Worm (Caenorhabditis elegans): ENCODE results near the gene C08B6.10.

The C08B6.10 gene

DNA sequence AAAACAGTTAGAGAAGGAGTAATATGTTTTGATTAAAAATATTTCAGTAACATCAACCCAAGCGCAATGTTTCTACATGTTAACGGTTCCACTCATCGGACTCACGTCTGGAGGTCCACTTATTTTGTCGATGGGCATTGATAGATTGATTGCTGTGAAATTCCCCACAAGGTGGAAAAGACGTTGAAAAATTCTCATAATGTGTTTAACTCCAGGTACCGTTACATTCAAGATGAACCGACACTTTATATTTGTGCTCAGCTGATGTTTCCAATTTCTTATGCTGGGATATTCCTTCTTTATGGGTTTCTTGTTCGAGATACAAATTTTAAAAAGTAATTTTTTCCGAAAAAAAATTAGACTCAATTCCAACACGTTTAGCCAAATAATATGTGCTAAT is 27.8 kb downstream of the C08B6.10 start:
- TF ChIP-seq pqm-1 (tag; optimal IDR thresholded peaks at IDR 0.05) (no peak), fkh-10 (GFP tag; optimal IDR thresholded peaks at IDR 0.05) (no peak), efl-1 (optimal IDR thresholded peaks at IDR 0.05) (no peak), efl-1 (GFP tag; optimal IDR thresholded peaks at IDR 0.05 in 1 of 2) (no peak), irx-1 (tag; optimal IDR thresholded peaks at IDR 0.05) (no peak), ceh-88 (GFP tag; IDR thresholded peaks at IDR 0.05) (no peak), snu-23 (GFP tag; optimal IDR thresholded peaks at IDR 0.05) (no peak), rnt-1 (tag; optimal IDR thresholded peaks at IDR 0.05) (no peak), elt-3 (tag; optimal IDR thresholded peaks at IDR 0.05) (no peak), zip-4 (GFP tag; optimal IDR thresholded peaks at IDR 0.05) (no peak), ama-1 (optimal IDR thresholded peaks at IDR 0.05) (no peak), fkh-4 (tag; optimal IDR thresholded peaks at IDR 0.05; ENCODE audit: borderline replicate concordance) (no peak), C16A3.4 (tag; optimal IDR thresholded peaks at IDR 0.05) (no peak), nhr-237 (tag; optimal IDR thresholded peaks at IDR 0.05) (no peak)

DNA sequence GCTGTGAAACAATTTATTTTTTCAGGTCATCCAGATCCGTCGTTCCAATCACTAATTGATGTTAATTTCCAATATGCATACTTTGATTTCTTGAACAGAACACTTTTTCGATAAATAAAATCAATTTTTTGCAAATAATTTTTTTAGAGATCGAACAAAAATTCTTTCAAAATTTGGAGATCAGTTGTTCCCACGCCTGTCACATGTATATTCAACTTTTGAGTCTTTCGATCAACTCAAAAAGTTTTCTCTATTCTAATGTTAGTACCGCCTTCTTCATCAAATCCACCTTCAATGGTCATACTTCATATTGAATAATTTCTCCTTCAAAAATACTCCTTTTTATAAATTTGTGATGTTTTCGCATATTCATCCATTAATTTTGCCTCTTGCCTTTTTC is 29.4 kb downstream of the C08B6.10 start, which contains the start of gene srsx-29:
TSS of gene srsx-29 (plus strand) at position 301 of the 400 bp plus-strand sequence.
- TF ChIP-seq nhr-11 (tag; optimal IDR thresholded peaks at IDR 0.05) = no peak
- TF ChIP-seq skn-1 (tag; optimal IDR thresholded peaks at IDR 0.05) = no peak
- no peak for TF ChIP-seq rnt-1 (tag; optimal IDR thresholded peaks at IDR 0.05)
- no peak for TF ChIP-seq fkh-4 (tag; optimal IDR thresholded peaks at IDR 0.05; ENCODE audit: borderline replicate concordance)
- TF ChIP-seq lsy-2 (tag; optimal IDR thresholded peaks at IDR 0.05) = no peak
- TF ChIP-seq ceh-63 (GFP tag; optimal IDR thresholded peaks at IDR 0.05) = no peak

DNA sequence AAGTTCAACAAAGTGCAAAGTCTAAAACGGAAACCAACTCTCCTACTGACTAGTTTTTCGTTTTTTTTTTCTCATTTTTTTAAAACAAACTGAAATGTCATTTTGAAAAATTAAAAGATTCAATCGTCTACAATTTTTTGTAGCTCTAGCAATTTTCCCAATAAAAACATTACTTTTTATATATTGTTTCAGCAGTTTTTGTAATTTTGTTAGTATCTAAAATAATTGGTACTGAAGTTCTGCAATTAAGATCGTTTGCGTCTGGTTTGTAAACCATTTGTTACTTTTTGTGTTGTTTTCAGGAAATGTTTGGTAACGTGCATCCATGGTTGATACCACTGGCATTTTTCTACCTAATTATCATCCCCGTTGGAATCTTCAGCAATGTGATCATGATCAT is 33.2 kb downstream of the C08B6.10 start, which contains the start of gene srsx-30:
TSS of gene srsx-30 (plus strand) at position 301 of the 400 bp plus-strand sequence.
- TF ChIP-seq Y116A8C.19 (tag; optimal IDR thresholded peaks at IDR 0.05; ENCODE audit: borderline replicate concordance) (no peak), C16A3.4 (tag; optimal IDR thresholded peaks at IDR 0.05) (no peak), xbp-1 (tag; optimal IDR thresholded peaks at IDR 0.05) (no peak), nhr-85 (tag) (no peak), vab-15 (tag; optimal IDR thresholded peaks at IDR 0.05) (no peak), unc-98 (GFP tag; IDR thresholded peaks at IDR 0.05) (no peak), swsn-7 (tag; optimal IDR thresholded peaks at IDR 0.05) (no peak), mab-9 (GFP tag; IDR thresholded peaks at IDR 0.05) (no peak), lsy-2 (tag; optimal IDR thresholded peaks at IDR 0.05) (no peak), zip-4 (GFP tag; optimal IDR thresholded peaks at IDR 0.05) (no peak), aly-2 (tag; optimal IDR thresholded peaks at IDR 0.05) (no peak)

DNA sequence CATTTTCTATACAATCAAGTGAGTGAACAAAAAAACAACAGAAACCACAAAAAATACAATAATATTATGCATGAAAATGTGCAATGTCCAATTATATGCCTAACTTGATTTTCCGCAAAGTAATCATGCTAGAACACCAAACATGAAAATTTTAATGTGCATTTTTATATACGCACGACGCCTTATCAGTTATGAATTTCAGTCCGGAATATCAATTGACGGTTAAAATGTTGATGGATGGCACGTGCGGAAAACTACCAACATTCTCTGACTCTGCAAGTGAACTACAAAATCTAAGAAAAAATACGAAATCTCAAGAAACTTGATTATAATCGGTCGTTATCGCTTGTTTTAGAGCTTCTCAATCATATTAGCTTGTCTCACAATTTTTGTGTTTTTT is 34.7 kb downstream of the C08B6.10 start:
- TF ChIP-seq swsn-7 (tag; optimal IDR thresholded peaks at IDR 0.05) (no peak), elt-2 (tag; optimal IDR thresholded peaks at IDR 0.05) (peak; percentile 65)

DNA sequence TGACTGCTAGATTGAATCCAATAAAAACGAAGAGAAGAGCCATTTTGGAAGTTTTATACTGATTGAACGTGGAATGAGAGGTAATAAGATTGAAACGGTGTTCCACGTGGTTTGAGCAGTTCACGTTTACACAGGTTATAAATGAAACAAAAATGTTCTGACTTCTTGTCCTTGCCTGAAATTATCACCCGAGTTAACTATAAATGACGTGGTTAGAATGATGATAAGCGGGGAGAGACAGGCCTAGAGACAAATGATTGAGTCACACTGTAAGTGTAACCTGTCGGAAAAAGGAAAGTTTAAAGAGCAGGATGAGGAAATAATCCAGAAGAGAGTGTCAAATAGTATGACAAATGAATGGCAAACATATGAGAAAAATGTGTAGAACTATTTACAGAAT is 35.7 kb downstream of the C08B6.10 start, which contains the start of gene C51E3.10:
TSS of gene C51E3.10 (minus strand) at position 181 of the 400 bp plus-strand sequence.
- TF ChIP-seq lin-35 (GFP tag; optimal IDR thresholded peaks at IDR 0.05) (peak in 1 of 2 experiments; percentile 12), elt-2 (tag; optimal IDR thresholded peaks at IDR 0.05) (peak; percentile 59), ceh-63 (GFP tag; optimal IDR thresholded peaks at IDR 0.05) (no peak)

DNA sequence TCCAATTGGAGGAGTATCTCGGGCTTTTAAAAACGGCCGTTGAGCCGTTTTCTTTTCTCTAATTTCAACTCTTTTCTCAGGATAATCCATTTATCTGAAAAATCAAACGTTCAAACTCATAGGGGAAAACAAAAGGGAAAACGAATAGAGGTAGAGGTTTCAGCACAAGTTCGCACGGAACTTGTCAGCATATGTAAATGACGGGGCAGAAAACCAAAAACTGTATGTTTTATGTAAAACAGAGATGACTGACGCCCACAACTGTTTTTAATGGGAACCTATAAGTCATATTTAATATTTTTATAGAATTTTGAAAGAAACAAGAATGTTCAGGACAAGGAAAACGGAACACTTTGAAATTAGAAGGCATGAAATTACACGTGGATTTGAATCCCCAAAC is 41.1 kb downstream of the C08B6.10 start, which contains the start of gene C51E3.6:
TSS of gene C51E3.6 (minus strand) at position 101 of the 400 bp plus-strand sequence.
- TF ChIP-seq nhr-19 (GFP tag; conservative IDR thresholded peaks at IDR 0.05) (no peak), hpl-2 (GFP tag; optimal IDR thresholded peaks at IDR 0.05) (no peak), mef-2 (tag; optimal IDR thresholded peaks at IDR 0.05) (no peak), lin-39 (tag; optimal IDR thresholded peaks at IDR 0.05) (no peak), F16B12.6 (tag; optimal IDR thresholded peaks at IDR 0.05) (no peak), ztf-11 (tag; optimal IDR thresholded peaks at IDR 0.05) (no peak), nhr-47 (tag; optimal IDR thresholded peaks at IDR 0.05) (no peak), ceh-63 (GFP tag; optimal IDR thresholded peaks at IDR 0.05) (no peak), zip-4 (GFP tag; optimal IDR thresholded peaks at IDR 0.05) (no peak), dpl-1 (GFP tag; optimal IDR thresholded peaks at IDR 0.05) (no peak), lin-14 (GFP tag; optimal IDR thresholded peaks at IDR 0.05) (no peak), tbx-2 (tag; optimal IDR thresholded peaks at IDR 0.05) (no peak), nhr-85 (tag) (no peak), snpc-4 (tag; optimal IDR thresholded peaks at IDR 0.05) (no peak)

Measured in whole organism, L1 larva.